Fruit fly (Drosophila melanogaster) whole organism, embryonic: ENCODE measurements around the gene cort.
A peak's percentile ranks its signal among the peaks of the same experiment; 100 is the strongest.

Experiments
- ATbp ChIP-seq: fragments of 200-800 bp; sonication (Bioruptor generic); optimal IDR thresholded peaks from 2 replicates; lab custom pipeline; 2017; ENCODE audit warnings: missing biosample characterization, mild to moderate bottlenecking, missing genetic modification characterization, missing genetic modification reagents
- Ada2b ChIP-seq: fragments of 200-800 bp; sonication (Bioruptor generic); IDR thresholded peaks from 2 replicates; pipeline ENCODE4 v1.3.6; 2022; ENCODE audit warnings: missing biosample characterization, missing genetic modification characterization
- Adf1 ChIP-seq: fragments of 200-800 bp; sonication (Bioruptor generic); IDR thresholded peaks from 2 replicates; pipeline ENCODE4 v1.3.6; 2022; ENCODE audit warnings: missing biosample characterization, missing genetic modification characterization
- Bdp1 ChIP-seq: fragments of 200-800 bp; sonication (Bioruptor generic); optimal IDR thresholded peaks from 3 replicates; lab custom pipeline; 2016; ENCODE audit warnings: missing biosample characterization, missing genetic modification characterization
- CG1233 ChIP-seq: fragments of 200-800 bp; sonication (Bioruptor generic); optimal IDR thresholded peaks from 4 replicates; lab custom pipeline; 2018; ENCODE audit warnings: missing biosample characterization, mild to moderate bottlenecking, missing genetic modification characterization
- CG15514 ChIP-seq: fragments of 200-800 bp; sonication (Bioruptor generic); optimal IDR thresholded peaks from 3 replicates; lab custom pipeline; 2017; ENCODE audit warnings: missing biosample characterization, missing genetic modification characterization, mild to moderate bottlenecking, moderate library complexity, missing genetic modification reagents
- CG16813 ChIP-seq: fragments of 200-800 bp; sonication (Bioruptor generic); IDR thresholded peaks from 3 replicates; pipeline ENCODE4 v1.3.6; 2022; ENCODE audit warnings: missing biosample characterization, missing genetic modification characterization; ENCODE audit not compliant: partially characterized antibody
- CG17186 ChIP-seq: fragments of 200-800 bp; sonication (Bioruptor generic); optimal IDR thresholded peaks from 3 replicates; lab custom pipeline; 2017; ENCODE audit warnings: missing biosample characterization, missing genetic modification reagents, missing genetic modification characterization
- CG17359 ChIP-seq: fragments of 200-800 bp; sonication (Bioruptor generic); optimal IDR thresholded peaks from 3 replicates; lab custom pipeline; 2018; ENCODE audit warnings: missing biosample characterization, mild to moderate bottlenecking, missing genetic modification characterization, moderate library complexity
- CG2199 ChIP-seq: fragments of 200-800 bp; sonication (Bioruptor generic); IDR thresholded peaks from 3 replicates; pipeline ENCODE4 v1.3.6; 2022; ENCODE audit warnings: missing biosample characterization, missing genetic modification characterization
- CG2678 ChIP-seq: fragments of 200-800 bp; sonication (Bioruptor generic); optimal IDR thresholded peaks from 3 replicates; lab custom pipeline; 2019; ENCODE audit warnings: missing biosample characterization, mild to moderate bottlenecking, missing genetic modification characterization, moderate library complexity
- CG2712 ChIP-seq: fragments of 200-800 bp; optimal IDR thresholded peaks from 3 replicates; lab custom pipeline; 2019; ENCODE audit warnings: missing biosample characterization, mild to moderate bottlenecking, missing genetic modification characterization, moderate library complexity
- CG32767 ChIP-seq: fragments of 200-800 bp; sonication (Bioruptor generic); IDR thresholded peaks from 2 replicates; pipeline ENCODE4 v1.3.6; 2022; ENCODE audit warnings: missing biosample characterization, missing genetic modification characterization
- CG32772 ChIP-seq: fragments of 200-800 bp; sonication (Bioruptor generic); IDR thresholded peaks from 2 replicates; pipeline ENCODE4 v1.3.6; 2022; ENCODE audit warnings: missing biosample characterization, missing genetic modification characterization
- CG5180 ChIP-seq: fragments of 200-800 bp; sonication (Bioruptor generic); optimal IDR thresholded peaks from 3 replicates; lab custom pipeline; 2017; ENCODE audit warnings: missing biosample characterization, missing genetic modification characterization, mild to moderate bottlenecking, moderate library complexity, missing genetic modification reagents
- CG6813 ChIP-seq: fragments of 200-800 bp; sonication (Bioruptor generic); optimal IDR thresholded peaks from 2 replicates; lab custom pipeline; 2017; ENCODE audit warnings: missing biosample characterization, missing genetic modification characterization, mild to moderate bottlenecking, moderate library complexity, missing genetic modification reagents
- CG6854 ChIP-seq: fragments of 200-800 bp; sonication (Bioruptor generic); optimal IDR thresholded peaks from 3 replicates; lab custom pipeline; 2017; ENCODE audit warnings: missing biosample characterization, mild to moderate bottlenecking, missing genetic modification characterization
- CG8924 ChIP-seq: fragments of 200-800 bp; optimal IDR thresholded peaks from 3 replicates; lab custom pipeline; 2019; ENCODE audit warnings: missing biosample characterization, mild to moderate bottlenecking, missing genetic modification characterization, moderate library complexity
- CG9727 ChIP-seq: fragments of 200-800 bp; sonication (Bioruptor generic); optimal IDR thresholded peaks from 3 replicates; lab custom pipeline; 2017; ENCODE audit warnings: missing biosample characterization, mild to moderate bottlenecking, missing genetic modification characterization
- Drgx ChIP-seq: fragments of 200-800 bp; sonication (Bioruptor generic); IDR thresholded peaks from 2 replicates; pipeline ENCODE4 v1.3.6; 2022; ENCODE audit warnings: missing biosample characterization, missing genetic modification characterization
- Fer3 ChIP-seq: fragments of 200-800 bp; sonication (Bioruptor generic); optimal IDR thresholded peaks from 2 replicates; lab custom pipeline; 2018; ENCODE audit warnings: missing biosample characterization, mild to moderate bottlenecking, missing genetic modification characterization, moderate library complexity
- HHEX ChIP-seq: fragments of 200-800 bp; sonication (Bioruptor generic); optimal IDR thresholded peaks from 3 replicates; lab custom pipeline; 2017; ENCODE audit warnings: missing biosample characterization, mild to moderate bottlenecking, missing genetic modification characterization, missing genetic modification reagents
- Kr ChIP-seq: fragments of 200-800 bp; sonication (Bioruptor generic); optimal IDR thresholded peaks from 2 replicates; lab custom pipeline; 2017; ENCODE audit warnings: missing biosample characterization, mild to moderate bottlenecking, missing genetic modification characterization
- Med ChIP-seq: fragments of 200-800 bp; sonication (Bioruptor generic); peaks from one replicate; lab custom pipeline; 2016; ENCODE audit warnings: missing biosample characterization, missing genetic modification characterization, mild to moderate bottlenecking, inconsistent platforms, moderate library complexity
- NFAT ChIP-seq: fragments of 200-800 bp; sonication (Bioruptor generic); IDR thresholded peaks from 2 replicates; pipeline ENCODE4 v1.3.6; 2022; ENCODE audit warnings: missing biosample characterization, missing genetic modification characterization
- NK7.1 ChIP-seq: fragments of 200-800 bp; sonication (Bioruptor generic); optimal IDR thresholded peaks from 3 replicates; lab custom pipeline; 2016; ENCODE audit warnings: missing biosample characterization, missing genetic modification characterization
- Ptx1 ChIP-seq: fragments of 200-800 bp; sonication (Bioruptor generic); IDR thresholded peaks from 2 replicates; pipeline ENCODE4 v1.3.6; 2022; ENCODE audit warnings: missing biosample characterization, missing genetic modification characterization
- Ravus ChIP-seq: fragments of 200-800 bp; sonication (Bioruptor generic); IDR thresholded peaks from 2 replicates; pipeline ENCODE4 v1.3.6; 2022; ENCODE audit warnings: missing biosample characterization, missing genetic modification characterization
- Ssrp ChIP-seq: fragments of 200-800 bp; sonication (Bioruptor generic); optimal IDR thresholded peaks from 2 replicates; lab custom pipeline; 2018; ENCODE audit warnings: missing biosample characterization, mild to moderate bottlenecking, missing genetic modification characterization, moderate library complexity
- Taf1 ChIP-seq: fragments of 200-800 bp; sonication (Bioruptor generic); IDR thresholded peaks from 2 replicates; pipeline ENCODE4 v1.3.6; 2022; ENCODE audit warnings: missing biosample characterization, missing genetic modification characterization
- Trl ChIP-seq, 3 experiments: fragments of >200 bp in 2 of 3; fragments of 200-800 bp in 1 of 3; sonication (Bioruptor generic) in 1 of 3; optimal IDR thresholded peaks; 2 replicates in 1 of 3; 3 replicates in 2 of 3; lab custom pipeline; 2016 to 2017; ENCODE audit warnings: missing biosample characterization in 1 of 3, missing genetic modification characterization in 1 of 3
- YL-1 ChIP-seq: fragments of 200-800 bp; sonication (Bioruptor generic); optimal IDR thresholded peaks from 3 replicates; lab custom pipeline; 2017; ENCODE audit warnings: missing biosample characterization, mild to moderate bottlenecking, missing genetic modification characterization
- btn ChIP-seq: fragments of 200-800 bp; sonication (Bioruptor generic); optimal IDR thresholded peaks from 2 replicates; lab custom pipeline; 2016; ENCODE audit warnings: missing biosample characterization, missing genetic modification characterization
- cwo ChIP-seq: fragments of 200-800 bp; sonication (Bioruptor generic); optimal IDR thresholded peaks from 3 replicates; lab custom pipeline; 2017; ENCODE audit warnings: missing biosample characterization, missing genetic modification characterization, mild to moderate bottlenecking, moderate library complexity, missing genetic modification reagents
- fd96Cb ChIP-seq: fragments of 200-800 bp; sonication (Bioruptor generic); optimal IDR thresholded peaks from 2 replicates; lab custom pipeline; 2018; ENCODE audit warnings: missing biosample characterization, mild to moderate bottlenecking, missing genetic modification characterization, moderate library complexity
- gfzf ChIP-seq: fragments of 200-800 bp; sonication (Bioruptor generic); optimal IDR thresholded peaks from 2 replicates; lab custom pipeline; 2016; ENCODE audit warnings: missing biosample characterization, mild to moderate bottlenecking, missing genetic modification characterization, moderate library complexity
- hb ChIP-seq: fragments of 200-800 bp; sonication (Bioruptor generic); IDR thresholded peaks from 3 replicates; pipeline ENCODE4 v1.3.6; 2022; ENCODE audit warnings: missing biosample characterization, missing genetic modification characterization; ENCODE audit not compliant: partially characterized antibody
- ken ChIP-seq: fragments of 200-800 bp; sonication (Bioruptor generic); IDR thresholded peaks from 3 replicates; pipeline ENCODE4 v1.3.6; 2022; ENCODE audit warnings: missing biosample characterization, missing genetic modification characterization
- mirr ChIP-seq: fragments of 200-800 bp; sonication (Bioruptor generic); optimal IDR thresholded peaks from 3 replicates; lab custom pipeline; 2018; ENCODE audit warnings: missing biosample characterization, mild to moderate bottlenecking, missing genetic modification characterization
- nerfin-2 ChIP-seq: fragments of 200-800 bp; sonication (Bioruptor generic); IDR thresholded peaks from 2 replicates; pipeline ENCODE4 v1.3.6; 2022; ENCODE audit warnings: missing biosample characterization, missing genetic modification characterization; ENCODE audit not compliant: partially characterized antibody
- nmo ChIP-seq: fragments of 200-800 bp; sonication (Bioruptor generic); optimal IDR thresholded peaks from 2 replicates; lab custom pipeline; 2018; ENCODE audit warnings: missing biosample characterization, mild to moderate bottlenecking, missing genetic modification characterization, moderate library complexity
- nom ChIP-seq: fragments of 200-800 bp; sonication (Bioruptor generic); optimal IDR thresholded peaks from 2 replicates; lab custom pipeline; 2017; ENCODE audit warnings: missing biosample characterization, missing genetic modification characterization, mild to moderate bottlenecking, moderate library complexity, missing genetic modification reagents
- pfk ChIP-seq: fragments of 200-800 bp; sonication (Bioruptor generic); optimal IDR thresholded peaks from 2 replicates; lab custom pipeline; 2018; ENCODE audit warnings: missing biosample characterization, mild to moderate bottlenecking, missing genetic modification characterization, moderate library complexity
- pzg ChIP-seq: fragments of 200-800 bp; sonication (Bioruptor generic); optimal IDR thresholded peaks from 3 replicates; lab custom pipeline; 2018; ENCODE audit warnings: missing biosample characterization, mild to moderate bottlenecking, missing genetic modification characterization, moderate library complexity
- seq ChIP-seq: fragments of 200-800 bp; sonication (Bioruptor generic); IDR thresholded peaks from 2 replicates; pipeline ENCODE4 v1.3.6; 2022; ENCODE audit warnings: missing biosample characterization, missing genetic modification characterization
- sna ChIP-seq: fragments of 200-800 bp; sonication (Bioruptor generic); IDR thresholded peaks from 2 replicates; pipeline ENCODE4 v1.3.6; 2022; ENCODE audit warnings: missing biosample characterization, missing genetic modification characterization; ENCODE audit not compliant: partially characterized antibody
- trem ChIP-seq: fragments of 200-800 bp; optimal IDR thresholded peaks from 3 replicates; lab custom pipeline; 2019; ENCODE audit warnings: missing biosample characterization, mild to moderate bottlenecking, missing genetic modification characterization, moderate library complexity
- zen2 ChIP-seq: fragments of 200-800 bp; sonication (Bioruptor generic); IDR thresholded peaks from 3 replicates; pipeline ENCODE4 v1.3.6; 2022; ENCODE audit warnings: missing biosample characterization, missing genetic modification characterization; ENCODE audit not compliant: partially characterized antibody

The cort gene

DNA sequence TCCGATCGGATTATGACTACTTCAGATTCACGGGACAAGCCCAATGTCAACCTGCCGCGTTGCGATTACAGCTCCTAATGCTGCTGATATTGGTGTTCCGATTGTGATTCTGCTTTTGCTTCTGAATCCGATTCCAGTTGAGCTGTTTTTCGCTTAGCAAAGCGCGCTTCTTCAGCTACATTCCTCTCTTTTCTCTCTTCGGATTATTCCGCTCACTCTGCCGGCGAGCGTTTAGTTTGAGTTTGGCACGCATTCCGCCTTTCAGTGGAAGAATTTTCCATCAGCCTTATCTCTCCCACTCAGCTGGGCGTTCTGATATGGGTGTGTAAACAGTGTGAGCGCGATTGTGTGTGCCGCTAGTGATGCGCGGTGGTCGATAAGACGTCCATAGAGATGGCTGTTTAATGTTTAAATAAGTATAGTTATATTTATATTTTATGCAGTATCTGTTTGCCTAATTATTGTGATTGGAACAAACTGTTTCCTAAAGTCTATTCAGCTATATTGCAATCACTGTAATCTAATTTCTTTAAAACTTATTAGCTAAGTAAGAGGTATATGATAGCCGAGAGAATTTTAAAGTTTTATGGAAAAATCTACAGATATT, 8.6 kb downstream of the cort start, which contains the start of gene Galt (continued):
- TF ChIP-seq sna (GFP tag; lab: Robert Waterston, UW) (peak; percentile 80; the same call in 1 of the 2 replicates), CG6854 (GFP tag; lab: Kevin White, UChicago) (peak; percentile 50), ken (GFP tag; lab: Robert Waterston, UW) (no peak), CG17186 (GFP tag; lab: Kevin White, UChicago) (peak; percentile 16), YL-1 (peak; percentile 35), CG8924 (tag; lab: Kevin White, UChicago) (peak; percentile 69), Ptx1 (GFP tag; lab: Robert Waterston, UW) (no peak), Taf1 (GFP tag; lab: Robert Waterston, UW) (no peak), CG16813 (GFP tag; lab: Robert Waterston, UW) (peak; percentile 82), trem (tag; lab: Kevin White, UChicago) (peak; percentile 19), ATbp (GFP tag; lab: Kevin White, UChicago) (no peak), Bdp1 (GFP tag; lab: Kevin White, UChicago) (no peak), HHEX (GFP tag; lab: Kevin White, UChicago) (peak; percentile 3), CG2678 (tag; lab: Kevin White, UChicago) (no peak), Drgx (no peak), Med (GFP tag; lab: Kevin White, UChicago) (peak; percentile 78), cwo (GFP tag; lab: Kevin White, UChicago) (peak; percentile 38), seq (GFP tag; lab: Robert Waterston, UW) (no peak), pzg (GFP tag; lab: Kevin White, UChicago) (peak; percentile 33), CG32767 (0 out of 2 replicates have a peak, but pooled peaks have one; percentile 21), nom (GFP tag; lab: Kevin White, UChicago) (peak; percentile 47), CG5180 (no peak), CG15514 (peak; percentile 68), CG9727 (peak; percentile 51), CG17359 (tag; lab: Kevin White, UChicago) (peak; percentile 19), CG6813 (no peak), mirr (peak; percentile 54), CG2712 (peak; percentile 69), hb (GFP tag; lab: Robert Waterston, UW) (peak; percentile 76), pfk (peak; percentile 37), zen2 (GFP tag; lab: Robert Waterston, UW) (peak; percentile 54; the same call in 2 of the 3 replicates), Kr (GFP tag; lab: Kevin White, UChicago) (no peak), Ravus (GFP tag; lab: Robert Waterston, UW) (no peak), CG1233 (peak; percentile 46), CG2199 (GFP tag; lab: Robert Waterston, UW) (no peak), NK7.1 (GFP tag; lab: Kevin White, UChicago) (no peak), Adf1 (GFP tag; lab: Robert Waterston, UW) (peak; percentile 41; the same call in 1 of the 2 replicates), Ssrp (tag; lab: Kevin White, UChicago) (peak; percentile 3), CG32772 (GFP tag; lab: Robert Waterston, UW) (no peak), nmo (GFP tag; lab: Kevin White, UChicago) (peak; percentile 52), Trl (optimal IDR thresholded peaks at IDR 0.05; lab: Kevin White, UChicago) (peak; percentile 64 to 85), Trl (GFP tag; optimal IDR thresholded peaks at IDR 0.05; lab: Kevin White, UChicago) (no peak), gfzf (GFP tag; lab: Kevin White, UChicago) (no peak), btn (GFP tag; lab: Kevin White, UChicago) (no peak), Fer3 (tag; lab: Kevin White, UChicago) (peak; percentile 2), fd96Cb (no peak), nerfin-2 (GFP tag; lab: Robert Waterston, UW) (peak; percentile 86), NFAT (GFP tag; lab: Robert Waterston, UW) (peak; percentile 79; the same call in 1 of the 2 replicates), Ada2b (GFP tag; lab: Robert Waterston, UW) (peak; percentile 21; the same call in 1 of the 2 replicates)
